Worm (Caenorhabditis elegans): ENCODE measurements around the gene T25B2.3.

Gene T25B2.3

ce11 chrX:6196627-6197026, 20.7 kb downstream of the T25B2.3 start, which contains the start of gene daf-9:
Gene daf-9, plus strand, starts transcription at chrX:6196927.
- TF ChIP-seq Y53G8AR.9 (GFP tag; conservative IDR thresholded peaks at IDR 0.05): no peak
- TF ChIP-seq hlh-26 (GFP tag; conservative IDR thresholded peaks at IDR 0.05): no peak

ce11 chrX:6201542-6201941, 25.6 kb downstream of the T25B2.3 start:
- no peak for TF ChIP-seq sptf-2 (GFP tag; optimal IDR thresholded peaks at IDR 0.05)
- no peak for TF ChIP-seq ztf-18 (tag; optimal IDR thresholded peaks at IDR 0.05)
- no peak for TF ChIP-seq B0019.2 (GFP tag; conservative IDR thresholded peaks at IDR 0.05)
- TF ChIP-seq rec-8 (tag; optimal IDR thresholded peaks at IDR 0.05): no peak
- TF ChIP-seq sdz-38 (tag; optimal IDR thresholded peaks at IDR 0.05): no peak
- TF ChIP-seq athp-1 (tag; optimal IDR thresholded peaks at IDR 0.05): no peak
- TF ChIP-seq F57A8.1 (GFP tag; optimal IDR thresholded peaks at IDR 0.05): no peak
- no peak for TF ChIP-seq lin-40 (tag; optimal IDR thresholded peaks at IDR 0.05)
- no peak for TF ChIP-seq die-1 (tag; optimal IDR thresholded peaks at IDR 0.05)
- TF ChIP-seq C06A6.2 (GFP tag; conservative IDR thresholded peaks at IDR 0.05): 0 out of 2 replicates have a peak, but pooled peaks have one; percentile 18
- TF ChIP-seq C17E4.6 (GFP tag; IDR thresholded peaks at IDR 0.05): no peak
- TF ChIP-seq nfyb-1 (GFP tag; IDR thresholded peaks at IDR 0.05): no peak
- TF ChIP-seq F33H1.4 (GFP tag; IDR thresholded peaks at IDR 0.05): no peak
- no peak for TF ChIP-seq madf-8 (GFP tag; conservative IDR thresholded peaks at IDR 0.05)
- no peak for TF ChIP-seq nhr-120 (GFP tag; IDR thresholded peaks at IDR 0.05)
- TF ChIP-seq ceh-79 (tag; optimal IDR thresholded peaks at IDR 0.05): no peak
- TF ChIP-seq attf-3 (GFP tag; conservative IDR thresholded peaks at IDR 0.05): no peak
- no peak for TF ChIP-seq madf-3 (GFP tag; IDR thresholded peaks at IDR 0.05)
- peak; percentile 3 for TF ChIP-seq ztf-26 (tag; optimal IDR thresholded peaks at IDR 0.05)
- TF ChIP-seq snpc-3.4 (tag; optimal IDR thresholded peaks at IDR 0.05): no peak
- no peak for TF ChIP-seq egrh-3 (GFP tag; IDR thresholded peaks at IDR 0.05)
- no peak for TF ChIP-seq egl-18 (GFP tag; IDR thresholded peaks at IDR 0.05)
- TF ChIP-seq chd-7 (tag; optimal IDR thresholded peaks at IDR 0.05): peak; percentile 29
- TF ChIP-seq unc-130 (GFP tag; optimal IDR thresholded peaks at IDR 0.05): no peak
- TF ChIP-seq cebp-1 (GFP tag; IDR thresholded peaks at IDR 0.05): no peak
- no peak for TF ChIP-seq cebp-1 (tag; optimal IDR thresholded peaks at IDR 0.05)
- TF ChIP-seq B0035.1 (tag; optimal IDR thresholded peaks at IDR 0.05): no peak
- TF ChIP-seq attf-5 (GFP tag; optimal IDR thresholded peaks at IDR 0.05): no peak
- no peak for TF ChIP-seq ceh-27 (GFP tag; optimal IDR thresholded peaks at IDR 0.05)
- TF ChIP-seq ets-4 (GFP tag; optimal IDR thresholded peaks at IDR 0.05): no peak
- no peak for TF ChIP-seq F55B11.4 (tag; optimal IDR thresholded peaks at IDR 0.05; ENCODE audit: borderline replicate concordance, insufficient read depth)
- TF ChIP-seq sea-2 (GFP tag; IDR thresholded peaks at IDR 0.05): no peak
- TF ChIP-seq Y79H2A.3 (GFP tag; conservative IDR thresholded peaks at IDR 0.05): no peak
- TF ChIP-seq lin-26 (GFP tag; IDR thresholded peaks at IDR 0.05): 0 out of 2 replicates have a peak, but pooled peaks have one; percentile 45
- TF ChIP-seq gei-17 (GFP tag; optimal IDR thresholded peaks at IDR 0.05): no peak
- no peak for TF ChIP-seq aptf-2 (GFP tag; conservative IDR thresholded peaks at IDR 0.05)

ce11 chrX:6202809-6203208, 26.9 kb downstream of the T25B2.3 start:
- TF ChIP-seq B0019.2 (GFP tag; conservative IDR thresholded peaks at IDR 0.05): no peak
